Worm (Caenorhabditis elegans) whole organism, young adult: ENCODE measurements around the gene nhr-198.
"Not testable (repeated sequence)": the region's sequence is repeated elsewhere in the genome, so short reads cannot be mapped to it uniquely, and the experiment has no call there.

Source experiments
- B0336.3 ChIP-seq: fragments of 200-800 bp; sonication (Bioruptor generic); IDR thresholded peaks from 2 replicates; pipeline ENCODE4 v1.3.6; 2022; ENCODE audit warnings: missing genetic modification characterization, missing compliant biosample characterization
- C17E4.6 ChIP-seq: fragments of 200-800 bp; sonication (Bioruptor generic); IDR thresholded peaks from 2 replicates; pipeline ENCODE4 v1.3.6; 2022; ENCODE audit warnings: missing genetic modification reagents, missing genetic modification characterization, missing compliant biosample characterization
- F33H1.4 ChIP-seq: fragments of 200-800 bp; sonication (Bioruptor generic); IDR thresholded peaks from 2 replicates; pipeline ENCODE4 v1.3.6; 2022; ENCODE audit warnings: missing genetic modification reagents, missing genetic modification characterization, missing compliant biosample characterization
- F39B2.1 ChIP-seq: fragments of 200-800 bp; sonication (Bioruptor generic); IDR thresholded peaks from 2 replicates; pipeline ENCODE4 v1.3.6; 2022; ENCODE audit warnings: missing genetic modification reagents, missing genetic modification characterization, missing compliant biosample characterization
- F57A8.1 ChIP-seq: fragments of 200-800 bp; sonication (Bioruptor generic); optimal IDR thresholded peaks from 2 replicates; lab custom pipeline; 2018; ENCODE audit warnings: mild to moderate bottlenecking, missing genetic modification characterization, moderate library complexity, missing compliant biosample characterization
- K11D2.4 ChIP-seq: fragments of 200-800 bp; sonication (Bioruptor generic); IDR thresholded peaks from 2 replicates; pipeline ENCODE4 v1.3.6; 2022; ENCODE audit warnings: missing genetic modification reagents, missing genetic modification characterization, missing compliant biosample characterization
- K12H6.12 ChIP-seq: fragments of 200-800 bp; sonication (Bioruptor generic); optimal IDR thresholded peaks from 2 replicates; lab custom pipeline; 2018; ENCODE audit warnings: mild to moderate bottlenecking, missing genetic modification characterization, missing compliant biosample characterization
- T07F8.4 ChIP-seq: sonication (generic microtip); optimal IDR thresholded peaks from 2 replicates; lab custom pipeline; 2016; ENCODE audit warnings: mild to moderate bottlenecking, missing genetic modification characterization, moderate library complexity, missing compliant biosample characterization
- Y67H2A.10 ChIP-seq: fragments of 200-800 bp; sonication (Bioruptor generic); conservative IDR thresholded peaks from 2 replicates; pipeline ENCODE4 v1.3.6; 2022; ENCODE audit warnings: missing genetic modification reagents, missing genetic modification characterization, missing compliant biosample characterization
- Y95B8A.8 ChIP-seq: fragments of 200-800 bp; sonication (Bioruptor generic); IDR thresholded peaks from 2 replicates; pipeline ENCODE4 v1.3.6; 2022; ENCODE audit warnings: missing genetic modification reagents, missing genetic modification characterization, missing compliant biosample characterization
- ZK185.1 ChIP-seq: sonication (generic microtip); optimal IDR thresholded peaks from 2 replicates; lab custom pipeline; 2016; ENCODE audit warnings: mild to moderate bottlenecking, missing genetic modification characterization, missing compliant biosample characterization; ENCODE audit not compliant: poor library complexity, severe bottlenecking
- akir-1 ChIP-seq: fragments of 200-800 bp; sonication (Bioruptor generic); optimal IDR thresholded peaks from 2 replicates; lab custom pipeline; 2018; ENCODE audit warnings: mild to moderate bottlenecking, missing genetic modification characterization, moderate library complexity, missing compliant biosample characterization
- atf-7 ChIP-seq: sonication (generic microtip); optimal IDR thresholded peaks from 2 replicates; lab custom pipeline; 2017; ENCODE audit warnings: mild to moderate bottlenecking, missing genetic modification characterization, missing compliant biosample characterization
- attf-3 ChIP-seq: fragments of 200-800 bp; sonication (Bioruptor generic); conservative IDR thresholded peaks from 2 replicates; pipeline ENCODE4 v1.3.6; 2022; ENCODE audit warnings: missing genetic modification reagents, missing genetic modification characterization, missing compliant biosample characterization
- attf-6 ChIP-seq: fragments of 200-800 bp; sonication (Bioruptor generic); IDR thresholded peaks from 2 replicates; pipeline ENCODE4 v1.3.6; 2022; ENCODE audit warnings: missing genetic modification reagents, missing genetic modification characterization, missing compliant biosample characterization
- ceh-58 ChIP-seq: fragments of 200-800 bp; sonication (Bioruptor generic); IDR thresholded peaks from 2 replicates; pipeline ENCODE4 v1.3.6; 2022; ENCODE audit warnings: missing genetic modification characterization, missing compliant biosample characterization
- ceh-91 ChIP-seq: fragments of 200-800 bp; sonication (Bioruptor generic); IDR thresholded peaks from 2 replicates; pipeline ENCODE4 v1.3.6; 2022; ENCODE audit warnings: missing genetic modification reagents, missing genetic modification characterization, missing compliant biosample characterization
- dpff-1 ChIP-seq: sonication (generic microtip); optimal IDR thresholded peaks from 2 replicates; lab custom pipeline; 2017; ENCODE audit warnings: mild to moderate bottlenecking, missing genetic modification characterization, missing compliant biosample characterization
- egl-44 ChIP-seq: fragments of 200-800 bp; sonication (Bioruptor generic); IDR thresholded peaks from 2 replicates; pipeline ENCODE4 v1.3.6; 2022; ENCODE audit warnings: missing genetic modification reagents, missing genetic modification characterization, missing compliant biosample characterization
- ekl-4 ChIP-seq: fragments of 200-800 bp; sonication (Bioruptor generic); IDR thresholded peaks from 2 replicates; pipeline ENCODE4 v1.3.6; 2022; ENCODE audit warnings: missing genetic modification reagents, missing genetic modification characterization, missing compliant biosample characterization
- ets-4 ChIP-seq: fragments of 200-800 bp; sonication (Bioruptor generic); optimal IDR thresholded peaks from 2 replicates; lab custom pipeline; 2018; ENCODE audit warnings: mild to moderate bottlenecking, missing genetic modification characterization, missing compliant biosample characterization
- him-1 ChIP-seq: sonication (generic microtip); optimal IDR thresholded peaks from 2 replicates; lab custom pipeline; 2016; ENCODE audit warnings: missing genotype, missing genetic modification reagents, missing genetic modification characterization, missing compliant biosample characterization
- hlh-12 ChIP-seq: sonication (generic microtip); optimal IDR thresholded peaks from 2 replicates; lab custom pipeline; 2016; ENCODE audit warnings: missing genetic modification characterization, missing compliant biosample characterization
- let-607 ChIP-seq, 2 experiments: fragments of 200-800 bp in 1 of 2; sonication (Bioruptor generic) in 1 of 2; sonication (generic microtip) in 1 of 2; optimal IDR thresholded peaks; 2 replicates each; lab custom pipeline; 2016 to 2018; ENCODE audit warnings: mild to moderate bottlenecking in 2 of 2, missing compliant biosample characterization in 2 of 2, missing genetic modification characterization in 2 of 2, moderate library complexity in 2 of 2, missing genotype in 1 of 2
- madf-10 ChIP-seq: sonication (generic microtip); optimal IDR thresholded peaks from 2 replicates; lab custom pipeline; 2016; ENCODE audit warnings: mild to moderate bottlenecking, missing genetic modification characterization, missing compliant biosample characterization
- mcd-1 ChIP-seq: fragments of 200-800 bp; sonication (Bioruptor generic); IDR thresholded peaks from 2 replicates; pipeline ENCODE4 v1.3.6; 2022; ENCODE audit warnings: missing genetic modification reagents, missing genetic modification characterization, missing compliant biosample characterization
- mel-28 ChIP-seq: sonication (generic microtip); optimal IDR thresholded peaks from 2 replicates; lab custom pipeline; 2016; ENCODE audit warnings: borderline replicate concordance, mild to moderate bottlenecking, missing genetic modification characterization, missing compliant biosample characterization
- mes-4 ChIP-seq: sonication (generic microtip); optimal IDR thresholded peaks from 2 replicates; lab custom pipeline; 2016; ENCODE audit warnings: missing genotype, missing genetic modification characterization, missing compliant biosample characterization
- nhr-179 ChIP-seq: sonication (generic microtip); optimal IDR thresholded peaks from 2 replicates; lab custom pipeline; 2016; ENCODE audit warnings: mild to moderate bottlenecking, missing genetic modification characterization, missing compliant biosample characterization
- rec-8 ChIP-seq, 2 experiments: sonication (generic microtip); optimal IDR thresholded peaks; 2 replicates each; lab custom pipeline; 2016; ENCODE audit warnings: mild to moderate bottlenecking in 2 of 2, missing genetic modification characterization in 2 of 2, missing genetic modification reagents in 2 of 2, missing genotype in 2 of 2, missing biosample characterization in 1 of 2, missing compliant biosample characterization in 1 of 2, moderate library complexity in 1 of 2
- sdz-38 ChIP-seq: sonication (generic microtip); optimal IDR thresholded peaks from 2 replicates; lab custom pipeline; 2016; ENCODE audit warnings: missing genotype, missing genetic modification characterization, missing compliant biosample characterization
- snpc-1.1 ChIP-seq: sonication (generic microtip); optimal IDR thresholded peaks from 2 replicates; lab custom pipeline; 2017; ENCODE audit warnings: missing genetic modification characterization, mild to moderate bottlenecking, missing compliant biosample characterization, antibody characterized with exemption, moderate library complexity, missing genotype, missing genetic modification reagents; ENCODE audit not compliant: insufficient read depth
- snpc-3.4 ChIP-seq: sonication (generic microtip); optimal IDR thresholded peaks from 2 replicates; lab custom pipeline; 2017; ENCODE audit warnings: missing genetic modification characterization, mild to moderate bottlenecking, missing compliant biosample characterization, antibody characterized with exemption, moderate library complexity, missing genotype, missing genetic modification reagents
- tlf-1 ChIP-seq: fragments of 200-800 bp; sonication (Bioruptor generic); optimal IDR thresholded peaks from 2 replicates; lab custom pipeline; 2018; ENCODE audit warnings: mild to moderate bottlenecking, missing genetic modification characterization, missing compliant biosample characterization
- unc-62 ChIP-seq: fragments of 150-350 bp; optimal IDR thresholded peaks from 2 replicates; lab custom pipeline; 2014; ENCODE audit warnings: missing biosample characterization, missing genetic modification reagents, missing genetic modification characterization
- xnd-1 ChIP-seq: sonication (generic microtip); optimal IDR thresholded peaks from 2 replicates; lab custom pipeline; 2016; ENCODE audit warnings: missing genotype, missing genetic modification reagents, missing genetic modification characterization, missing compliant biosample characterization
- zim-3 ChIP-seq: sonication (generic microtip); optimal IDR thresholded peaks from 2 replicates; lab custom pipeline; 2017; ENCODE audit warnings: mild to moderate bottlenecking, missing genetic modification characterization, moderate library complexity, missing compliant biosample characterization
- ztf-18 ChIP-seq: sonication (generic microtip); optimal IDR thresholded peaks from 2 replicates; lab custom pipeline; 2016; ENCODE audit warnings: missing genotype, mild to moderate bottlenecking, missing genetic modification characterization, missing compliant biosample characterization
- ztf-22 ChIP-seq: fragments of 200-800 bp; sonication (Bioruptor generic); optimal IDR thresholded peaks from 2 replicates; lab custom pipeline; 2018; ENCODE audit warnings: mild to moderate bottlenecking, missing genetic modification characterization, moderate library complexity, missing compliant biosample characterization

Gene nhr-198

DNA sequence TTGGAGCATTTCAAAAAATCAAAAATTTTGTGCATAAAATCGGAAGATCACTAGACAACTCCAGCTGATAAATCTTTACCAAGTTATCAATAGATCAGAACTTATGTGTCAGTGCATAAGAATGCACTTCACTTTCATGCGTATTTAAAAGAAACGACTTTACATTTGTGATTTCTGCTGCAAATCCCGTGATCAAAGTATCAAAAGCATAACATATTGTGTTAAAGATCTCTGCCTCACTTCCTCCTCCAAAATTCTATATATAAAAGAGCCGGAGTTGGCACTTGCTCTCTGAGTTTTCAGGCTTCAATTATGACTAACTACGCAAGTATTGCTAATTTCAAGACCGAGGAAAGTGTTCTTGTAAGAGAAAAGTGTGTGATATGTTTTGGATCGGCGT is at the start of gene nhr-198:
Gene nhr-198 (plus strand): TSS at position 313 of the 400 bp plus-strand sequence.
- TF ChIP-seq Y95B8A.8 (GFP tag; lab: Robert Waterston, UW) (no peak), sdz-38 (tag; lab: Kevin White, UChicago) (no peak), let-607 (tag; optimal IDR thresholded peaks at IDR 0.05; lab: Kevin White, UChicago) (no peak), F57A8.1 (GFP tag; lab: Kevin White, UChicago) (no peak), mes-4 (tag; lab: Kevin White, UChicago) (no peak), Y67H2A.10 (no peak), ets-4 (GFP tag; lab: Kevin White, UChicago) (no peak)

DNA sequence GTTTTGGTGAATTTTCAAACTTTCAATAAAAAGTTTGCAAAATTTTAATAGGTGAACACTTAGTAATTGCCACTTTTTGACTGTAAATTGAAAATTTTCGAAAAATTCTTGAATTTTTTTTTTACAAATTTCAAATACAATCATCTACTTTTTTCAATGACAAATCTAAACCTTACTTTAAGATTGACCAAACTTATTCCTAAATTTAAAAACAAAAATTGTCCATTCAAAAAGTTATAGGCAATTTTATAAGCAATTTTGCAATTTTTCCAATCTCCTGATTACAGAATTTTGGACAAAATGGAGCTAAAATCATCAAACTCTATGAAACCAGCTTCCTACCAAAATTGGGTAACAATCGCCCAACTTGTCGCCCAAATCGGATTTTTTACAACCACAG is 49.2 kb upstream of the nhr-198 start, which contains the start of gene str-23:
Gene str-23 (plus strand): TSS at position 301 of the 400 bp plus-strand sequence.
- TF ChIP-seq him-1 (no peak), madf-10 (tag; lab: Kevin White, UChicago) (no peak), dpff-1 (tag; lab: Kevin White, UChicago) (no peak), atf-7 (no peak)

DNA sequence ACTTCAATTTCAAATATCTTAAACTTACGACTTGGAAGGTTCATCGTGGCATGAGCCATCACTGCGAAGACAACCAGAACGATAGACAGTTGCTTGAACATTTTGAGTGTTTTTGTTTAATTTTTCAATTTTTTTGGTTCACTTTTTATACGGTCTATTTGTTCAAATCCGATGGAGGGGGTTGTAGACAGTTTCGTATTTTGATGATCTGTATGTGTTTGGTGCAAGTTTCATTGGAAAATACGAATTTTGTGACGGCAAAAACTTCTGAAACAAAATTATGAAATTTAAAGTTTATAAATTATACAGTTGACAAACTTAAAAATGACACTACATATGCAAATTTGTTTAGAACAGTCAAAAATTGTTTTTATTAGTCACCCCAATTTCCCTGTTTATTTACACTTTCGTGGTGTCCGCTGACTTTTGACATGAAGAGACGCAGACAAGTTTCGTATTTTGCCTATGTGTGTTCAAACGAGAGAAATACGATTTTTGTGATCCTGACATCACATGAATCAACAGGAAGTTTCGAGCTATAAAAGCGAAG is 46.2 kb upstream of the nhr-198 start, which contains the start of the genes C55A1.7 and C55A1.6:
Gene C55A1.7 (minus strand): TSS at position 101 of the 550 bp plus-strand sequence.
Gene C55A1.6 (plus strand): TSS at position 500 of the 550 bp plus-strand sequence.
- TF ChIP-seq Y67H2A.10; T07F8.4 (tag; lab: Kevin White, UChicago); mel-28: not testable (repeated sequence)

DNA sequence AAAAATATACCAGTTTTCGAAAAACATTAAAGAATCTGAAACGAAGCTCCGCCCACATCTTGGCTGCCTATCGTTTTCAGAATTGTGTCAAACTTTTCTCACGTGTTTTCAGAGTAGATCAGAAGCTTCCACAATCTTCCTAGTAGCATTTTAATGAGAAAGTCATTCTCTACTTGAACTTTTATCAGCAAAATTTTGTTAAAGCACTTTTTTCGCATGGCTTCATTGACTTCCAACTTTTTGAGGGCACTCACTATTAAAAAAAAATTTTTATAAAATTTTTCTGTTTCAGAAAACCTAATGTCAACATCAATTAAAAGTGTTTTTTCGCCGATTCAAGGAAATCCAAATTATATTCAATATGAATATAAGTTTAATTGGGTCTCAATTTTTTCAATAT is 43.6 kb upstream of the nhr-198 start, which contains the start of gene sru-42:
Gene sru-42 (plus strand): TSS at position 301 of the 400 bp plus-strand sequence.
- TF ChIP-seq akir-1: no peak
- no peak for TF ChIP-seq rec-8 (tag; optimal IDR thresholded peaks at IDR 0.05; lab: Kevin White, UChicago)
- TF ChIP-seq atf-7: no peak
- no peak for TF ChIP-seq K12H6.12 (tag; lab: Kevin White, UChicago)
- no peak for TF ChIP-seq let-607 (tag; optimal IDR thresholded peaks at IDR 0.05; lab: Kevin White, UChicago)
- no peak for TF ChIP-seq unc-62
- no peak for TF ChIP-seq hlh-12
- TF ChIP-seq B0336.3 (GFP tag; lab: Robert Waterston, UW): no peak
- no peak for TF ChIP-seq egl-44 (GFP tag; lab: Robert Waterston, UW)

DNA sequence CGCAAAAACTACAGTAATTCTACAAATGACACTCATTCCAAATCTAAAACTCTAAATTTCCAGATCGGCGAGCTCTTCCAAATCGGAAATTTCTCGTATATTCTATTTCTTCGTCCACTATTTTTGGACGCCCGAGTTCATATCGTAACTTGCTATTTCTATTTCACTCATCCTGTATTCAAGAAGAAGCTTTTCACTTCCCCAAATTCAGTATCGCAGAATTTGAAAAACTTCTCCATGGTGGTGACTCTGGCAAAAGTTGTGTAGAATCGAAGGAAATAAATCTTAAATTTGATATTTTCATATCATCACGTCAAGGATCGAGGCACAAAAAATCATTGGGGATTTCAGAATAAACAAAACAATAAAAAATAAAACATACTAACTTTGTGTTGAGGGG is 41.6 kb upstream of the nhr-198 start:
- TF ChIP-seq F39B2.1 (GFP tag; lab: Robert Waterston, UW) (no peak), ztf-22 (GFP tag; lab: Kevin White, UChicago) (no peak), snpc-3.4 (tag; lab: Kevin White, UChicago) (no peak), attf-6 (GFP tag; lab: Robert Waterston, UW) (0 out of 2 replicates have a peak, but pooled peaks have one; percentile 15), snpc-1.1 (tag; lab: Kevin White, UChicago) (no peak), ekl-4 (peak; percentile 49; the same call in 1 of the 2 replicates), ceh-91 (GFP tag; lab: Robert Waterston, UW) (no peak), nhr-179 (tag; lab: Kevin White, UChicago) (no peak), tlf-1 (GFP tag; lab: Kevin White, UChicago) (no peak), ZK185.1 (no peak), ceh-58 (GFP tag; lab: Robert Waterston, UW) (no peak), F33H1.4 (GFP tag; lab: Robert Waterston, UW) (no peak), C17E4.6 (GFP tag; lab: Robert Waterston, UW) (no peak), zim-3 (tag; lab: Kevin White, UChicago) (no peak), K11D2.4 (GFP tag; lab: Robert Waterston, UW) (no peak), xnd-1 (tag; lab: Kevin White, UChicago) (no peak), him-1 (no peak), ztf-18 (tag; lab: Kevin White, UChicago) (no peak), attf-3 (GFP tag; lab: Robert Waterston, UW) (0 out of 2 replicates have a peak, but pooled peaks have one; percentile 27), unc-62 (no peak), mel-28 (no peak), Y95B8A.8 (GFP tag; lab: Robert Waterston, UW) (no peak), mcd-1 (GFP tag; lab: Robert Waterston, UW) (no peak), atf-7 (no peak)
